Fruit fly (Drosophila melanogaster): ENCODE data around the gene Prps.

Prps gene

dm6 chr3L:9690798-9691475 is 5.6 kb downstream of the Prps start (continued):
- no peak for TF ChIP-seq CG1603 (tag; optimal IDR thresholded peaks at IDR 0.05)
- no peak for TF ChIP-seq zen2 (GFP tag; IDR thresholded peaks at IDR 0.05; ENCODE audit: partially characterized antibody)
- TF ChIP-seq CG2712 (tag; optimal IDR thresholded peaks at IDR 0.05) = peak; percentile 16
- TF ChIP-seq hb (GFP tag; IDR thresholded peaks at IDR 0.05; ENCODE audit: partially characterized antibody) = no peak
- TF ChIP-seq kah (GFP tag; optimal IDR thresholded peaks at IDR 0.05) = no peak
- TF ChIP-seq CG9727 (GFP tag; optimal IDR thresholded peaks at IDR 0.05) = peak; percentile 11
- TF ChIP-seq p53 (GFP tag; optimal IDR thresholded peaks at IDR 0.05) = no peak
- no peak for TF ChIP-seq ac (GFP tag; optimal IDR thresholded peaks at IDR 0.05)
- no peak for TF ChIP-seq repo (GFP tag; optimal IDR thresholded peaks at IDR 0.05)
- TF ChIP-seq trem (tag; optimal IDR thresholded peaks at IDR 0.05) = no peak
- no peak for TF ChIP-seq ken (GFP tag; IDR thresholded peaks at IDR 0.05)
- TF ChIP-seq gem (tag; optimal IDR thresholded peaks at IDR 0.05) = peak; percentile 69
- peak; percentile 12 for TF ChIP-seq CG15514 (GFP tag; optimal IDR thresholded peaks at IDR 0.05)
- TF ChIP-seq pzg (GFP tag; optimal IDR thresholded peaks at IDR 0.05) = no peak
- no peak for TF ChIP-seq Gug (GFP tag; IDR thresholded peaks at IDR 0.05)
- no peak for TF ChIP-seq CG17912 (GFP tag; optimal IDR thresholded peaks at IDR 0.05)
- TF ChIP-seq CG14050 (GFP tag; IDR thresholded peaks at IDR 0.05) = no peak
- no peak for TF ChIP-seq klu (GFP tag; IDR thresholded peaks at IDR 0.05)
- TF ChIP-seq Ets97D (GFP tag; optimal IDR thresholded peaks at IDR 0.05) = no peak
- no peak for TF ChIP-seq CG14965 (GFP tag; optimal IDR thresholded peaks at IDR 0.05; ENCODE audit: borderline replicate concordance)
- TF ChIP-seq usp (GFP tag; optimal IDR thresholded peaks at IDR 0.05) = no peak
- peak; percentile 70 for TF ChIP-seq CG3281 (GFP tag; optimal IDR thresholded peaks at IDR 0.05)
- TF ChIP-seq CG1024 (GFP tag; IDR thresholded peaks at IDR 0.05) = no peak
- TF ChIP-seq GATAe (GFP tag; conservative IDR thresholded peaks at IDR 0.05) = no peak
- TF ChIP-seq Dip2 (GFP tag; IDR thresholded peaks at IDR 0.05) = no peak
- no peak for TF ChIP-seq sob (GFP tag; IDR thresholded peaks at IDR 0.05)
- TF ChIP-seq kay (GFP tag; optimal IDR thresholded peaks at IDR 0.05) = no peak
- no peak for TF ChIP-seq unpg (GFP tag; optimal IDR thresholded peaks at IDR 0.05)
- no peak for TF ChIP-seq CG7357 (GFP tag; IDR thresholded peaks at IDR 0.05)
- TF ChIP-seq CkIIα-i1 (GFP tag; IDR thresholded peaks at IDR 0.05) = no peak
- TF ChIP-seq CG10543 (GFP tag; optimal IDR thresholded peaks at IDR 0.05) = no peak
- TF ChIP-seq Usf (GFP tag; optimal IDR thresholded peaks at IDR 0.05) = no peak
- TF ChIP-seq Asciz (GFP tag; optimal IDR thresholded peaks at IDR 0.05) = no peak
- no peak for TF ChIP-seq peb (GFP tag; IDR thresholded peaks at IDR 0.05)
- TF ChIP-seq Doc2 (GFP tag; IDR thresholded peaks at IDR 0.05) = no peak
- peak; percentile 13; the same call in 1 of the 2 replicates for TF ChIP-seq CG6689 (GFP tag; IDR thresholded peaks at IDR 0.05)
- no peak for TF ChIP-seq CG12236 (GFP tag; optimal IDR thresholded peaks at IDR 0.05)
- no peak for TF ChIP-seq CG33213 (GFP tag; optimal IDR thresholded peaks at IDR 0.05)
- peak; percentile 48 for TF ChIP-seq CG17385 (GFP tag; optimal IDR thresholded peaks at IDR 0.05)
- TF ChIP-seq bcd (GFP tag; optimal IDR thresholded peaks at IDR 0.05) = peak; percentile 5
- no peak for TF ChIP-seq tll (GFP tag; optimal IDR thresholded peaks at IDR 0.05)
- TF ChIP-seq Mrtf (GFP tag; IDR thresholded peaks at IDR 0.05) = no peak
- no peak for TF ChIP-seq CG10654 (GFP tag; optimal IDR thresholded peaks at IDR 0.05)
- peak; percentile 18 for TF ChIP-seq CG9817 (tag; optimal IDR thresholded peaks at IDR 0.05)
- TF ChIP-seq jumu (GFP tag; optimal IDR thresholded peaks at IDR 0.05) = no peak
- no peak for TF ChIP-seq crp (GFP tag; optimal IDR thresholded peaks at IDR 0.05)
- 0 out of 2 replicates have a peak, but pooled peaks have one; percentile 6 for TF ChIP-seq Adf1 (GFP tag; IDR thresholded peaks at IDR 0.05)
- no peak for TF ChIP-seq CG13894 (tag; optimal IDR thresholded peaks at IDR 0.05)
- no peak for TF ChIP-seq CG7987 (GFP tag; optimal IDR thresholded peaks at IDR 0.05)
- no peak for TF ChIP-seq bowl (GFP tag; IDR thresholded peaks at IDR 0.05)

Data from whole organism, embryonic.